Worm (Caenorhabditis elegans): ENCODE data around the gene srt-39.

ce11 chrV:12446895-12447294 lies 37.8 kb upstream of the srt-39 start, which contains the start of the genes pals-38 and C54D10.9:
- TF ChIP-seq ref-1 (GFP tag; conservative IDR thresholded peaks at IDR 0.05), result no peak
- no peak for TF ChIP-seq klf-2 (GFP tag; conservative IDR thresholded peaks at IDR 0.05)
- no peak for TF ChIP-seq cog-1 (tag; optimal IDR thresholded peaks at IDR 0.05)
- no peak for TF ChIP-seq flt-1 (GFP tag; IDR thresholded peaks at IDR 0.05)
- no peak for TF ChIP-seq tab-1 (GFP tag; IDR thresholded peaks at IDR 0.05)
- no peak for TF ChIP-seq ztf-23 (GFP tag; IDR thresholded peaks at IDR 0.05)
